Worm (Caenorhabditis elegans): Measurements from ENCODE around the gene F57E7.2.

DNA sequence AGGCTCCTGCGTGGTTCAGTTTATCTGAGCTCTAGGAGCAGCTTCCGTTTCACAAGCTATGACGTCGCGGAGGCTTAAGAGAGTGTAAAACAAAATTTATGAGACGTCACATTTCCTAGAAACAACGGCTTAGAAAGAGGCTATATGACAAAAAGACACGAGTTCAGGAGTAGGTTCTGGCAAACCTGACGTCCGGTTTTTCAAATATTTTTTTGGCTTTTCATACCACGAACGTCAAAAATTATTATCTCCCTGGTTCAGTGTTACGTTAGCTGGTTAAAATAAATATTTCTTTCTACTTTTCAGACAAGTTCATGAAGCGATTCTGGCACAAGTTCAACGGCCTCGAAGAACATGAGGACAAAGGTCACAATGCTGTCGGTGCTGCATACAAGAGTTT is 44.9 kb upstream of the F57E7.2 start, which contains the start of gene F36D3.16:
- TF ChIP-seq ama-1 (optimal IDR thresholded peaks at IDR 0.05) (no peak), flt-1 (GFP tag; IDR thresholded peaks at IDR 0.05) (no peak), aly-1 (tag; optimal IDR thresholded peaks at IDR 0.05) (no peak), ceh-36 (tag; optimal IDR thresholded peaks at IDR 0.05) (no peak), tra-4 (tag; optimal IDR thresholded peaks at IDR 0.05) (no peak), pes-1 (GFP tag; IDR thresholded peaks at IDR 0.05) (no peak), ceh-13 (GFP tag; optimal IDR thresholded peaks at IDR 0.05) (no peak), tbx-11 (GFP tag; IDR thresholded peaks at IDR 0.05) (no peak)

Measured in whole organism, early embryonic.